Worm (Caenorhabditis elegans): Measurements from ENCODE around the gene col-36.
A peak's percentile ranks its signal among the peaks of the same experiment; 100 is the strongest.

The col-36 gene

ce11 chrII:7151969-7152631, 16.5 kb downstream of the col-36 start, which contains the start of gene fust-1 (continued):
- TF ChIP-seq grh-1 (GFP tag; IDR thresholded peaks at IDR 0.05) (peak; percentile 97), vab-15 (tag; optimal IDR thresholded peaks at IDR 0.05) (peak; percentile 72), zag-1 (tag; optimal IDR thresholded peaks at IDR 0.05) (peak; percentile 41), aha-1 (tag; optimal IDR thresholded peaks at IDR 0.05) (peak; percentile 84), fkh-8 (tag; optimal IDR thresholded peaks at IDR 0.05) (peak; percentile 94), pax-3 (tag; optimal IDR thresholded peaks at IDR 0.05) (peak; percentile 92), tbx-2 (tag; optimal IDR thresholded peaks at IDR 0.05) (peak; percentile 97), nhr-71 (tag; optimal IDR thresholded peaks at IDR 0.05) (peak; percentile 98), unc-86 (tag; optimal IDR thresholded peaks at IDR 0.05) (peak; percentile 95), egl-13 (tag; optimal IDR thresholded peaks at IDR 0.05) (peak; percentile 93), lin-14 (GFP tag; optimal IDR thresholded peaks at IDR 0.05) (peak; percentile 97), isw-1 (GFP tag; IDR thresholded peaks at IDR 0.05) (peak; percentile 97), dsc-1 (tag; optimal IDR thresholded peaks at IDR 0.05) (peak; percentile 98), lin-35 (GFP tag; optimal IDR thresholded peaks at IDR 0.05) (peak; percentile 90 to 94), irx-1 (tag; optimal IDR thresholded peaks at IDR 0.05) (peak; percentile 95), lir-3 (tag; optimal IDR thresholded peaks at IDR 0.05; ENCODE audit: poor library complexity) (peak; percentile 86), nhr-237 (tag; optimal IDR thresholded peaks at IDR 0.05) (peak; percentile 79), nhr-90 (tag; optimal IDR thresholded peaks at IDR 0.05; ENCODE audit: poor library complexity) (peak; percentile 97), C34B4.2 (tag; optimal IDR thresholded peaks at IDR 0.05) (peak; percentile 50), nhr-11 (tag; optimal IDR thresholded peaks at IDR 0.05) (peak; percentile 95), skn-1 (tag; optimal IDR thresholded peaks at IDR 0.05) (peak; percentile 98), nhr-77 (tag; optimal IDR thresholded peaks at IDR 0.05) (peak; percentile 95), hlh-4 (tag; optimal IDR thresholded peaks at IDR 0.05) (no peak), ceh-90 (tag; optimal IDR thresholded peaks at IDR 0.05) (peak; percentile 61), aly-2 (tag; optimal IDR thresholded peaks at IDR 0.05) (peak; percentile 94), fkh-10 (GFP tag; optimal IDR thresholded peaks at IDR 0.05) (peak; percentile 74), mef-2 (tag; optimal IDR thresholded peaks at IDR 0.05) (peak; percentile 75), unc-98 (GFP tag; IDR thresholded peaks at IDR 0.05) (peak; percentile 83), ceh-82 (tag; optimal IDR thresholded peaks at IDR 0.05) (peak; percentile 98 to 99 (median 98)), lin-39 (tag; optimal IDR thresholded peaks at IDR 0.05) (peak; percentile 96), ceh-88 (GFP tag; IDR thresholded peaks at IDR 0.05) (peak; percentile 81), nhr-20 (tag; optimal IDR thresholded peaks at IDR 0.05) (peak; percentile 98), nhr-19 (GFP tag; conservative IDR thresholded peaks at IDR 0.05) (peak; percentile 97), blmp-1 (tag; optimal IDR thresholded peaks at IDR 0.05) (peak; percentile 73), nhr-76 (tag; optimal IDR thresholded peaks at IDR 0.05) (no peak), lin-15B (tag; optimal IDR thresholded peaks at IDR 0.05) (peak; percentile 90), ama-1 (optimal IDR thresholded peaks at IDR 0.05) (peak; percentile 89), fkh-4 (tag; optimal IDR thresholded peaks at IDR 0.05; ENCODE audit: borderline replicate concordance) (peak; percentile 81), sup-37 (GFP tag; optimal IDR thresholded peaks at IDR 0.05) (peak; percentile 90), nhr-12 (tag; optimal IDR thresholded peaks at IDR 0.05) (no peak), pag-3 (tag; optimal IDR thresholded peaks at IDR 0.05; ENCODE audit: borderline replicate concordance, insufficient read depth) (peak; percentile 75), ceh-8 (GFP tag; optimal IDR thresholded peaks at IDR 0.05) (peak; percentile 95), pqm-1 (tag; optimal IDR thresholded peaks at IDR 0.05) (no peak), fos-1 (tag; optimal IDR thresholded peaks at IDR 0.05) (peak; percentile 87), hlh-17 (GFP tag; optimal IDR thresholded peaks at IDR 0.05; ENCODE audit: borderline replicate concordance) (no peak), elt-3 (tag; optimal IDR thresholded peaks at IDR 0.05) (peak in 5 of 6 experiments; percentile 89 to 98 (median 94)), unc-130 (tag; optimal IDR thresholded peaks at IDR 0.05) (peak; percentile 98), ztf-11 (tag; optimal IDR thresholded peaks at IDR 0.05) (peak in 1 of 2 experiments; percentile 86), mab-9 (GFP tag; IDR thresholded peaks at IDR 0.05) (peak; percentile 94), efl-1 (optimal IDR thresholded peaks at IDR 0.05) (peak; percentile 94 to 96), efl-1 (GFP tag; optimal IDR thresholded peaks at IDR 0.05 in 1 of 2) (peak; percentile 86 to 99), sptf-1 (tag; optimal IDR thresholded peaks at IDR 0.05) (no peak)
